Worm (Caenorhabditis elegans) whole organism, young adult: ENCODE measurements around the gene ZK1127.12.

Experiments
- B0019.2 ChIP-seq: fragments of 200-800 bp; sonication (Bioruptor generic); conservative IDR thresholded peaks from 2 replicates; pipeline ENCODE4 v1.3.6; 2022; ENCODE audit warnings: missing genetic modification reagents, missing genetic modification characterization, missing compliant biosample characterization
- F22D6.2 ChIP-seq: sonication (generic microtip); optimal IDR thresholded peaks from 2 replicates; lab custom pipeline; 2016; ENCODE audit warnings: mild to moderate bottlenecking, missing genetic modification characterization, missing compliant biosample characterization
- F33H1.4 ChIP-seq: fragments of 200-800 bp; sonication (Bioruptor generic); IDR thresholded peaks from 2 replicates; pipeline ENCODE4 v1.3.6; 2022; ENCODE audit warnings: missing genetic modification reagents, missing genetic modification characterization, missing compliant biosample characterization
- F57A8.1 ChIP-seq: fragments of 200-800 bp; sonication (Bioruptor generic); optimal IDR thresholded peaks from 2 replicates; lab custom pipeline; 2018; ENCODE audit warnings: mild to moderate bottlenecking, missing genetic modification characterization, moderate library complexity, missing compliant biosample characterization
- lin-26 ChIP-seq: fragments of 200-800 bp; sonication (Bioruptor generic); IDR thresholded peaks from 2 replicates; pipeline ENCODE4 v1.3.6; 2022; ENCODE audit warnings: missing genetic modification reagents, missing genetic modification characterization, missing compliant biosample characterization
- mel-28 ChIP-seq: sonication (generic microtip); optimal IDR thresholded peaks from 2 replicates; lab custom pipeline; 2016; ENCODE audit warnings: borderline replicate concordance, mild to moderate bottlenecking, missing genetic modification characterization, missing compliant biosample characterization
- nhr-80 ChIP-seq: sonication (generic microtip); optimal IDR thresholded peaks from 2 replicates; lab custom pipeline; 2016; ENCODE audit warnings: missing genetic modification characterization, missing compliant biosample characterization
- rcor-1 ChIP-seq: fragments of 200-800 bp; sonication (Bioruptor generic); IDR thresholded peaks from 2 replicates; pipeline ENCODE4 v1.3.6; 2022; ENCODE audit warnings: missing genetic modification reagents, missing genetic modification characterization, missing compliant biosample characterization
- rpc-1 ChIP-seq, 2 experiments: fragments of 150-350 bp in 1 of 2; sonication (generic microtip) in 1 of 2; optimal IDR thresholded peaks; 2 replicates each; lab custom pipeline; 2014 to 2018; ENCODE audit warnings: missing biosample characterization in 1 of 2, missing genetic modification characterization in 1 of 2, missing genetic modification reagents in 1 of 2, missing genotype in 1 of 2
- snpc-4 ChIP-seq, 5 experiments: fragments of 150-350 bp in 1 of 5; sonication (generic microtip) in 4 of 5; optimal IDR thresholded peaks; 2 replicates each; lab custom pipeline; 2014 to 2018; ENCODE audit warnings: missing genetic modification characterization in 5 of 5, missing biosample characterization in 3 of 5, antibody characterized with exemption in 2 of 5, mild to moderate bottlenecking in 2 of 5, missing compliant biosample characterization in 2 of 5, missing genotype in 2 of 5, moderate library complexity in 2 of 5, missing genetic modification reagents in 1 of 5

ZK1127.12 gene

ce11 chrII:7100838-7101237, 49.0 kb downstream of the ZK1127.12 start, which contains the start of gene mmaa-1 (continued):
- no peak for TF ChIP-seq rcor-1 (GFP tag; lab: Robert Waterston, UW)

ce11 chrII:7102288-7102687, 50.4 kb downstream of the ZK1127.12 start:
- TF ChIP-seq F33H1.4 (GFP tag; lab: Robert Waterston, UW) (no peak), rpc-1 (optimal IDR thresholded peaks at IDR 0.05; lab: Kevin White, UChicago) (no peak), rpc-1 (tag; optimal IDR thresholded peaks at IDR 0.05; lab: Kevin White, UChicago) (no peak), lin-26 (no peak), F57A8.1 (no peak), snpc-4 (GFP tag; optimal IDR thresholded peaks at IDR 0.05; lab: Kevin White, UChicago) (no peak), snpc-4 (tag; optimal IDR thresholded peaks at IDR 0.05; lab: Kevin White, UChicago) (no peak), F22D6.2 (tag; lab: Kevin White, UChicago) (no peak), B0019.2 (no peak), nhr-80 (tag; lab: Kevin White, UChicago) (peak; percentile 30), mel-28 (no peak)
